Fruit fly (Drosophila melanogaster): ENCODE results near the gene Sas10.

Gene Sas10

dm6 chrX:5339970-5340369 is 22.8 kb downstream of the Sas10 start, which contains the start of gene SK (continued):
- TF ChIP-seq CG1233 (GFP tag; optimal IDR thresholded peaks at IDR 0.05) (no peak), disco-r (GFP tag; optimal IDR thresholded peaks at IDR 0.05) (no peak), sna (GFP tag; IDR thresholded peaks at IDR 0.05; ENCODE audit: partially characterized antibody) (no peak), Ravus (GFP tag; IDR thresholded peaks at IDR 0.05) (no peak), crol (GFP tag; IDR thresholded peaks at IDR 0.05) (peak; percentile 80), CG8359 (GFP tag; optimal IDR thresholded peaks at IDR 0.05; ENCODE audit: borderline replicate concordance) (no peak), chm (GFP tag; IDR thresholded peaks at IDR 0.05) (no peak), CG16815 (GFP tag; optimal IDR thresholded peaks at IDR 0.05) (no peak), CG32532 (GFP tag; IDR thresholded peaks at IDR 0.05) (peak; percentile 48; the same call in 1 of the 2 replicates), CG14710 (tag; optimal IDR thresholded peaks at IDR 0.05) (no peak), CG34422 (GFP tag; IDR thresholded peaks at IDR 0.05) (no peak), cg (GFP tag; optimal IDR thresholded peaks at IDR 0.05) (peak; percentile 27), z (GFP tag; IDR thresholded peaks at IDR 0.05) (peak; percentile 69; the same call in 2 of the 3 replicates), CG10209 (GFP tag; optimal IDR thresholded peaks at IDR 0.05) (peak; percentile 71), Fer2 (tag; optimal IDR thresholded peaks at IDR 0.05) (no peak), ken (GFP tag; IDR thresholded peaks at IDR 0.05) (peak; percentile 57; the same call in 2 of the 3 replicates), Rfx (GFP tag; IDR thresholded peaks at IDR 0.05) (no peak), TFAM (GFP tag; optimal IDR thresholded peaks at IDR 0.05) (no peak), CG4360 (GFP tag; IDR thresholded peaks at IDR 0.05) (no peak), yki (optimal IDR thresholded peaks at IDR 0.05) (peak; percentile 27), zen (tag; optimal IDR thresholded peaks at IDR 0.05) (no peak), CG6683 (GFP tag; optimal IDR thresholded peaks at IDR 0.05) (no peak), Mad (GFP tag; optimal IDR thresholded peaks at IDR 0.05) (no peak), oc (tag; optimal IDR thresholded peaks at IDR 0.05) (no peak), ham (GFP tag; IDR thresholded peaks at IDR 0.05) (no peak), scrt (GFP tag; optimal IDR thresholded peaks at IDR 0.05) (peak; percentile 4), CG8290 (GFP tag; optimal IDR thresholded peaks at IDR 0.05) (no peak), CG8290 (tag; optimal IDR thresholded peaks at IDR 0.05) (peak in 1 of 2 experiments; percentile 41), hkb (optimal IDR thresholded peaks at IDR 0.05) (no peak), hkb (GFP tag; IDR thresholded peaks at IDR 0.05) (0 out of 2 replicates have a peak, but pooled peaks have one; percentile 18), unc-4 (GFP tag; IDR thresholded peaks at IDR 0.05; ENCODE audit: partially characterized antibody) (0 out of 2 replicates have a peak, but pooled peaks have one; percentile 23), CG12769 (tag; optimal IDR thresholded peaks at IDR 0.05) (peak; percentile 41), jing (GFP tag; optimal IDR thresholded peaks at IDR 0.05) (no peak), peb (GFP tag; IDR thresholded peaks at IDR 0.05) (no peak), vvl (GFP tag; IDR thresholded peaks at IDR 0.05) (0 out of 2 replicates have a peak, but pooled peaks have one; percentile 19), Scr (GFP tag; IDR thresholded peaks at IDR 0.05; ENCODE audit: partially characterized antibody) (no peak), CrebB (tag; optimal IDR thresholded peaks at IDR 0.05) (no peak), CG18476 (GFP tag; optimal IDR thresholded peaks at IDR 0.05) (no peak), Drgx (GFP tag; IDR thresholded peaks at IDR 0.05) (0 out of 2 replicates have a peak, but pooled peaks have one; percentile 20), CG9876 (GFP tag; optimal IDR thresholded peaks at IDR 0.05) (no peak), onecut (GFP tag; IDR thresholded peaks at IDR 0.05) (peak; percentile 30), tup (GFP tag; optimal IDR thresholded peaks at IDR 0.05) (no peak), CG2712 (tag; optimal IDR thresholded peaks at IDR 0.05) (no peak), pros (GFP tag; optimal IDR thresholded peaks at IDR 0.05) (no peak), pnt (GFP tag; optimal IDR thresholded peaks at IDR 0.05) (no peak), CG12071 (GFP tag; optimal IDR thresholded peaks at IDR 0.05) (peak; percentile 4), ci (GFP tag; IDR thresholded peaks at IDR 0.05) (peak; percentile 72; the same call in 2 of the 3 replicates), Ada2b (GFP tag; IDR thresholded peaks at IDR 0.05) (no peak), ara (GFP tag; IDR thresholded peaks at IDR 0.05) (no peak), Xbp1 (GFP tag; optimal IDR thresholded peaks at IDR 0.05) (no peak), dmrt99B (tag; optimal IDR thresholded peaks at IDR 0.05) (no peak), pita (GFP tag; optimal IDR thresholded peaks at IDR 0.05) (no peak)

All from whole organism, embryonic.